Worm (Caenorhabditis elegans) whole organism, young adult: ENCODE results near the gene dnj-24.

Source experiments
- B0019.2 ChIP-seq: fragments of 200-800 bp; sonication (Bioruptor generic); conservative IDR thresholded peaks from 2 replicates; pipeline ENCODE4 v1.3.6; 2022; ENCODE audit warnings: missing genetic modification reagents, missing genetic modification characterization, missing compliant biosample characterization
- B0261.1 ChIP-seq: sonication (generic microtip); optimal IDR thresholded peaks from 2 replicates; lab custom pipeline; 2016; ENCODE audit warnings: mild to moderate bottlenecking, missing genetic modification characterization, moderate library complexity, missing compliant biosample characterization
- B0336.3 ChIP-seq: fragments of 200-800 bp; sonication (Bioruptor generic); IDR thresholded peaks from 2 replicates; pipeline ENCODE4 v1.3.6; 2022; ENCODE audit warnings: missing genetic modification characterization, missing compliant biosample characterization
- C06A6.2 ChIP-seq: fragments of 200-800 bp; sonication (Bioruptor generic); conservative IDR thresholded peaks from 2 replicates; pipeline ENCODE4 v1.3.6; 2022; ENCODE audit warnings: missing genetic modification characterization, missing compliant biosample characterization
- C17E4.6 ChIP-seq: fragments of 200-800 bp; sonication (Bioruptor generic); IDR thresholded peaks from 2 replicates; pipeline ENCODE4 v1.3.6; 2022; ENCODE audit warnings: missing genetic modification reagents, missing genetic modification characterization, missing compliant biosample characterization
- F10E7.11 ChIP-seq: sonication (generic microtip); optimal IDR thresholded peaks from 2 replicates; lab custom pipeline; 2017; ENCODE audit warnings: mild to moderate bottlenecking, missing genetic modification characterization, moderate library complexity, missing compliant biosample characterization
- F22D6.2 ChIP-seq: sonication (generic microtip); optimal IDR thresholded peaks from 2 replicates; lab custom pipeline; 2016; ENCODE audit warnings: mild to moderate bottlenecking, missing genetic modification characterization, missing compliant biosample characterization
- F49E8.2 ChIP-seq: sonication (generic microtip); optimal IDR thresholded peaks from 3 replicates; lab custom pipeline; 2017; ENCODE audit warnings: missing genetic modification characterization, mild to moderate bottlenecking, missing compliant biosample characterization, antibody characterized with exemption, moderate library complexity; ENCODE audit not compliant: insufficient read depth
- F52B5.7 ChIP-seq: sonication (generic microtip); optimal IDR thresholded peaks from 2 replicates; lab custom pipeline; 2016; ENCODE audit warnings: mild to moderate bottlenecking, missing genetic modification characterization, missing compliant biosample characterization
- F55B11.4 ChIP-seq: sonication (generic microtip); optimal IDR thresholded peaks from 2 replicates; lab custom pipeline; 2016; ENCODE audit warnings: missing compliant biosample characterization, missing genetic modification characterization, borderline replicate concordance; ENCODE audit not compliant: insufficient read depth
- F57A8.1 ChIP-seq: fragments of 200-800 bp; sonication (Bioruptor generic); optimal IDR thresholded peaks from 2 replicates; lab custom pipeline; 2018; ENCODE audit warnings: mild to moderate bottlenecking, missing genetic modification characterization, moderate library complexity, missing compliant biosample characterization
- F57C9.4 ChIP-seq: sonication (generic microtip); optimal IDR thresholded peaks from 2 replicates; lab custom pipeline; 2017; ENCODE audit warnings: mild to moderate bottlenecking, missing genetic modification characterization, missing compliant biosample characterization
- T07F8.4 ChIP-seq: sonication (generic microtip); optimal IDR thresholded peaks from 2 replicates; lab custom pipeline; 2016; ENCODE audit warnings: mild to moderate bottlenecking, missing genetic modification characterization, moderate library complexity, missing compliant biosample characterization
- Y53G8AR.9 ChIP-seq: fragments of 200-800 bp; sonication (Bioruptor generic); conservative IDR thresholded peaks from 2 replicates; pipeline ENCODE4 v1.3.6; 2022; ENCODE audit warnings: missing genetic modification reagents, missing genetic modification characterization, missing compliant biosample characterization
- Y56A3A.18 ChIP-seq: fragments of 200-800 bp; sonication (Bioruptor generic); IDR thresholded peaks from 2 replicates; pipeline ENCODE4 v1.3.6; 2022; ENCODE audit warnings: missing genetic modification reagents, missing genetic modification characterization, missing compliant biosample characterization
- Y95B8A.8 ChIP-seq: fragments of 200-800 bp; sonication (Bioruptor generic); IDR thresholded peaks from 2 replicates; pipeline ENCODE4 v1.3.6; 2022; ENCODE audit warnings: missing genetic modification reagents, missing genetic modification characterization, missing compliant biosample characterization
- aptf-2 ChIP-seq: fragments of 200-800 bp; sonication (Bioruptor generic); conservative IDR thresholded peaks from 2 replicates; pipeline ENCODE4 v1.3.6; 2022; ENCODE audit warnings: missing genetic modification reagents, missing genetic modification characterization, missing compliant biosample characterization
- aptf-3 ChIP-seq: fragments of 200-800 bp; sonication (Bioruptor generic); IDR thresholded peaks from 2 replicates; pipeline ENCODE4 v1.3.6; 2022; ENCODE audit warnings: missing genetic modification characterization, missing compliant biosample characterization
- athp-1 ChIP-seq: sonication (generic microtip); optimal IDR thresholded peaks from 2 replicates; lab custom pipeline; 2017; ENCODE audit warnings: mild to moderate bottlenecking, missing genetic modification characterization, missing compliant biosample characterization
- ceh-100 ChIP-seq: fragments of 200-800 bp; sonication (Bioruptor generic); IDR thresholded peaks from 2 replicates; pipeline ENCODE4 v1.3.6; 2022; ENCODE audit warnings: missing genetic modification reagents, missing genetic modification characterization, missing compliant biosample characterization
- ceh-40 ChIP-seq: fragments of 200-800 bp; sonication (Bioruptor generic); IDR thresholded peaks from 2 replicates; pipeline ENCODE4 v1.3.6; 2022; ENCODE audit warnings: missing genetic modification characterization, missing compliant biosample characterization
- dpl-1 ChIP-seq: fragments of 150-350 bp; optimal IDR thresholded peaks from 2 replicates; lab custom pipeline; 2014; ENCODE audit warnings: missing biosample characterization, missing genetic modification reagents, missing genetic modification characterization
- ekl-4 ChIP-seq: fragments of 200-800 bp; sonication (Bioruptor generic); IDR thresholded peaks from 2 replicates; pipeline ENCODE4 v1.3.6; 2022; ENCODE audit warnings: missing genetic modification reagents, missing genetic modification characterization, missing compliant biosample characterization
- hlh-26 ChIP-seq: fragments of 200-800 bp; sonication (Bioruptor generic); conservative IDR thresholded peaks from 2 replicates; pipeline ENCODE4 v1.3.6; 2022; ENCODE audit warnings: missing genetic modification reagents, missing genetic modification characterization, missing compliant biosample characterization
- hmg-1.2 ChIP-seq: fragments of 200-800 bp; sonication (Bioruptor generic); IDR thresholded peaks from 2 replicates; pipeline ENCODE4 v1.3.6; 2022; ENCODE audit warnings: missing genetic modification reagents, missing genetic modification characterization, missing compliant biosample characterization
- hrde-1 ChIP-seq: sonication (generic microtip); optimal IDR thresholded peaks from 2 replicates; lab custom pipeline; 2016; ENCODE audit warnings: missing genetic modification characterization, mild to moderate bottlenecking, missing compliant biosample characterization, moderate library complexity, missing genotype, missing genetic modification reagents, borderline replicate concordance
- lag-1 ChIP-seq: fragments of 200-800 bp; sonication (Bioruptor generic); IDR thresholded peaks from 2 replicates; pipeline ENCODE4 v1.3.6; 2022; ENCODE audit warnings: missing genetic modification reagents, missing genetic modification characterization, missing compliant biosample characterization
- let-526 ChIP-seq: fragments of 200-800 bp; sonication (Bioruptor generic); IDR thresholded peaks from 2 replicates; pipeline ENCODE4 v1.3.6; 2022; ENCODE audit warnings: missing genetic modification reagents, missing genetic modification characterization, missing compliant biosample characterization
- let-607 ChIP-seq, 2 experiments: fragments of 200-800 bp in 1 of 2; sonication (Bioruptor generic) in 1 of 2; sonication (generic microtip) in 1 of 2; optimal IDR thresholded peaks; 2 replicates each; lab custom pipeline; 2016 to 2018; ENCODE audit warnings: mild to moderate bottlenecking in 2 of 2, missing compliant biosample characterization in 2 of 2, missing genetic modification characterization in 2 of 2, moderate library complexity in 2 of 2, missing genotype in 1 of 2
- lin-26 ChIP-seq: fragments of 200-800 bp; sonication (Bioruptor generic); IDR thresholded peaks from 2 replicates; pipeline ENCODE4 v1.3.6; 2022; ENCODE audit warnings: missing genetic modification reagents, missing genetic modification characterization, missing compliant biosample characterization
- lin-35 ChIP-seq, 3 experiments: fragments of 150-350 bp in 2 of 3; sonication (generic microtip) in 1 of 3; optimal IDR thresholded peaks; 2 replicates each; lab custom pipeline; 2014 to 2018; ENCODE audit warnings: missing biosample characterization in 3 of 3, missing genetic modification characterization in 3 of 3, missing genetic modification reagents in 3 of 3
- lsy-27 ChIP-seq: sonication (generic microtip); optimal IDR thresholded peaks from 2 replicates; lab custom pipeline; 2017; ENCODE audit warnings: missing genetic modification characterization, mild to moderate bottlenecking, missing compliant biosample characterization, antibody characterized with exemption, missing genotype, borderline replicate concordance; ENCODE audit not compliant: insufficient read depth
- madf-3 ChIP-seq: fragments of 200-800 bp; sonication (Bioruptor generic); IDR thresholded peaks from 2 replicates; pipeline ENCODE4 v1.3.6; 2022; ENCODE audit warnings: missing genetic modification reagents, missing genetic modification characterization, missing compliant biosample characterization
- madf-6 ChIP-seq: fragments of 200-800 bp; sonication (Bioruptor generic); IDR thresholded peaks from 2 replicates; pipeline ENCODE4 v1.3.6; 2022; ENCODE audit warnings: missing genetic modification reagents, missing genetic modification characterization, missing compliant biosample characterization
- mcd-1 ChIP-seq: fragments of 200-800 bp; sonication (Bioruptor generic); IDR thresholded peaks from 2 replicates; pipeline ENCODE4 v1.3.6; 2022; ENCODE audit warnings: missing genetic modification reagents, missing genetic modification characterization, missing compliant biosample characterization
- mes-4 ChIP-seq: sonication (generic microtip); optimal IDR thresholded peaks from 2 replicates; lab custom pipeline; 2016; ENCODE audit warnings: missing genotype, missing genetic modification characterization, missing compliant biosample characterization
- nfya-1 ChIP-seq: sonication (generic microtip); optimal IDR thresholded peaks from 2 replicates; lab custom pipeline; 2017; ENCODE audit warnings: antibody characterized with exemption, missing compliant biosample characterization, missing genetic modification characterization, borderline replicate concordance; ENCODE audit not compliant: insufficient read depth
- repo-1 ChIP-seq: sonication (generic microtip); optimal IDR thresholded peaks from 2 replicates; lab custom pipeline; 2017; ENCODE audit warnings: mild to moderate bottlenecking, missing genetic modification characterization, missing compliant biosample characterization
- sdz-38 ChIP-seq: sonication (generic microtip); optimal IDR thresholded peaks from 2 replicates; lab custom pipeline; 2016; ENCODE audit warnings: missing genotype, missing genetic modification characterization, missing compliant biosample characterization
- snpc-1.3 ChIP-seq: sonication (generic microtip); optimal IDR thresholded peaks from 2 replicates; lab custom pipeline; 2017; ENCODE audit warnings: missing genetic modification characterization, mild to moderate bottlenecking, missing compliant biosample characterization, antibody characterized with exemption, moderate library complexity, missing genotype, missing genetic modification reagents; ENCODE audit not compliant: insufficient read depth
- xnd-1 ChIP-seq: sonication (generic microtip); optimal IDR thresholded peaks from 2 replicates; lab custom pipeline; 2016; ENCODE audit warnings: missing genotype, missing genetic modification reagents, missing genetic modification characterization, missing compliant biosample characterization
- ztf-22 ChIP-seq: fragments of 200-800 bp; sonication (Bioruptor generic); optimal IDR thresholded peaks from 2 replicates; lab custom pipeline; 2018; ENCODE audit warnings: mild to moderate bottlenecking, missing genetic modification characterization, moderate library complexity, missing compliant biosample characterization
- ztf-3 ChIP-seq: fragments of 200-800 bp; sonication (Bioruptor generic); optimal IDR thresholded peaks from 2 replicates; lab custom pipeline; 2018; ENCODE audit warnings: mild to moderate bottlenecking, missing genetic modification characterization, missing compliant biosample characterization

The dnj-24 gene

ce11 chrIII:5461079-5461478 is 37.2 kb upstream of the dnj-24 start, which contains the start of gene F48E8.3:
Gene F48E8.3, plus strand, starts transcription at chrIII:5461379.
- TF ChIP-seq F57A8.1 (GFP tag; lab: Kevin White, UChicago) (no peak), B0019.2 (no peak), aptf-2 (GFP tag; lab: Robert Waterston, UW) (no peak), dpl-1 (GFP tag; lab: Kevin White, UChicago) (no peak)

- peak; percentile 19 for TF ChIP-seq repo-1 (tag; lab: Kevin White, UChicago)
- TF ChIP-seq B0336.3 (GFP tag; lab: Robert Waterston, UW): 0 out of 2 replicates have a peak, but pooled peaks have one; percentile 18
- TF ChIP-seq sdz-38 (tag; lab: Kevin White, UChicago): no peak
- TF ChIP-seq ekl-4 (GFP tag; lab: Robert Waterston, UW): no peak
- TF ChIP-seq C17E4.6 (GFP tag; lab: Robert Waterston, UW): no peak
- no peak for TF ChIP-seq hmg-1.2 (GFP tag; lab: Robert Waterston, UW)
- no peak for TF ChIP-seq hlh-26 (GFP tag; lab: Robert Waterston, UW)
- no peak for TF ChIP-seq madf-6
- TF ChIP-seq mes-4 (tag; lab: Kevin White, UChicago): no peak
- 0 out of 2 replicates have a peak, but pooled peaks have one; percentile 16 for TF ChIP-seq mcd-1
- TF ChIP-seq let-526 (GFP tag; lab: Robert Waterston, UW): no peak
- TF ChIP-seq madf-3 (GFP tag; lab: Robert Waterston, UW): no peak
- TF ChIP-seq athp-1: no peak
- no peak for TF ChIP-seq F52B5.7
- TF ChIP-seq Y95B8A.8 (GFP tag; lab: Robert Waterston, UW): no peak
- TF ChIP-seq aptf-3 (GFP tag; lab: Robert Waterston, UW): no peak
- no peak for TF ChIP-seq lin-26 (GFP tag; lab: Robert Waterston, UW)
- TF ChIP-seq ceh-100 (GFP tag; lab: Robert Waterston, UW): no peak
- TF ChIP-seq T07F8.4: no peak
- no peak for TF ChIP-seq F55B11.4
- TF ChIP-seq F49E8.2 (tag; lab: Kevin White, UChicago): no peak
- TF ChIP-seq F10E7.11: no peak
- TF ChIP-seq lsy-27: no peak
- TF ChIP-seq hrde-1 (tag; lab: Kevin White, UChicago): no peak
- no peak for TF ChIP-seq lin-35 (GFP tag; optimal IDR thresholded peaks at IDR 0.05; lab: Kevin White, UChicago)
Observed at ce11 chrIII:5453290-5453689, 29.4 kb upstream of the dnj-24 start, which contains the start of gene F48E8.4. Gene F48E8.4, plus strand, starts transcription at chrIII:5453590.

ce11 chrIII:5450430-5450829 is 26.5 kb upstream of the dnj-24 start, which contains the start of gene paa-1:
Gene paa-1, plus strand, starts transcription at chrIII:5450730.
- no peak for TF ChIP-seq F57C9.4
- TF ChIP-seq xnd-1: no peak
- TF ChIP-seq nfya-1: no peak
- TF ChIP-seq Y56A3A.18 (GFP tag; lab: Robert Waterston, UW): no peak
- no peak for TF ChIP-seq let-607 (tag; optimal IDR thresholded peaks at IDR 0.05; lab: Kevin White, UChicago)
- TF ChIP-seq Y53G8AR.9 (GFP tag; lab: Robert Waterston, UW): no peak
- TF ChIP-seq ekl-4 (GFP tag; lab: Robert Waterston, UW): no peak
- TF ChIP-seq snpc-1.3 (tag; lab: Kevin White, UChicago): no peak
- TF ChIP-seq ztf-3 (GFP tag; lab: Kevin White, UChicago): no peak
- no peak for TF ChIP-seq ztf-22 (GFP tag; lab: Kevin White, UChicago)
- no peak for TF ChIP-seq F22D6.2
- TF ChIP-seq C06A6.2: no peak
- no peak for TF ChIP-seq aptf-2 (GFP tag; lab: Robert Waterston, UW)
- TF ChIP-seq B0261.1 (tag; lab: Kevin White, UChicago): no peak
- TF ChIP-seq F52B5.7: no peak
- no peak for TF ChIP-seq let-526 (GFP tag; lab: Robert Waterston, UW)
- no peak for TF ChIP-seq ceh-40 (GFP tag; lab: Robert Waterston, UW)
- no peak for TF ChIP-seq lag-1 (GFP tag; lab: Robert Waterston, UW)
- TF ChIP-seq, all 124 proteins: peak for 0
